Fruit fly (Drosophila melanogaster): ENCODE data around the gene Taf10b.

- TF ChIP-seq CTCF (optimal IDR thresholded peaks at IDR 0.05) (no peak), CG8478 (optimal IDR thresholded peaks at IDR 0.05) (no peak)
Observed at dm6 chr2L:2720368-2720767, 47.3 kb downstream of the Taf10b start.
